Fruit fly (Drosophila melanogaster): ENCODE measurements around the gene TrissinR.

The TrissinR gene

DNA sequence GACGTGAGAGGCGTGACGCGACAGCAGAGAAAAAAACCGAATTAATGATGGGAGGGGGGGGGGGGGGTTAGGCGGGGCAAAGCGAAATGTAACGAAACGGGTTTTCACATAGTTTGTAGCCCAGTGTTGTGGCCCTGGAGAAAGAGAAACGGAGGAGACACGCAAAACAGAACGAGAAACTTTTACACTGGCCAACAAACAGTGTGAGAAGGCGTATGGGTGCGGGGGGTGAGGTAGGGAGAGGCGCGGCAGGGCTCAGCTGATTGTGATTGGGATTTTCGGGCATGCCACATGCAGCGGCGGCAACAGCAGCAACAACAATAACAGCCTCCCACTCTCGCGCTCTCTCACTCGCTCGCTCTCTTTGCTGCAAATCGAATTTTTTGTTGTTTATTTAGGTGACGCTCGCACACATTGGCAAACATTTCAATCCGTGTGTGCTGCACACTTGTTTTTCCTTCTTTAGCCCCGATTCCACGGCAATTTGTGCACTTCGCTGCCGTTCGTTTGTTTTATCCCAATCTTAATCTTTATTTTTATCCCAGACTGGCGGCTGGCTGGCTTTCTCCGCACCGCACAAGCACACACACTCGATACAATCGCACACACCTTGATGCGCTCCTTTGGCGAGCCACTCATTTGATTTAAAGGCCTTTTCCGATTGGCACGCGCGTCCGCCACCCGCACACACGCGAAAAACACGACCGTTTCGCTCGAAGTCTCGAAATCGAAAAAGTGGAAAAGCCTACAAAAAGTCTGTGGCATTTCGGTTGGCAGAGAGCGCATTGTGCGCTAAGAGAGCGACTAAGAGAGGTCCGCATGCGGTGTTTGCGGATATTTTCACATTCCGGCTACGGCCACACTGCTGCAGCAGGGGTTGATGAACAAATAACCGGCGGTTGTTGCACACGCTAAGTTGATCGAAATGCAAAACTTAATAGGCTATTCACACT, 24.1 kb upstream of the TrissinR start, which contains the start of gene CG9171 (continued):
- TF ChIP-seq pho (GFP tag; optimal IDR thresholded peaks at IDR 0.05) (peak; percentile 42), CG8089 (GFP tag; optimal IDR thresholded peaks at IDR 0.05) (no peak), CG32767 (GFP tag; IDR thresholded peaks at IDR 0.05) (no peak), CG13296 (GFP tag; optimal IDR thresholded peaks at IDR 0.05) (peak; percentile 9), CG6683 (GFP tag; optimal IDR thresholded peaks at IDR 0.05) (no peak), CG11247 (GFP tag; IDR thresholded peaks at IDR 0.05) (no peak), CG7372 (GFP tag; IDR thresholded peaks at IDR 0.05) (no peak), Ptx1 (GFP tag; IDR thresholded peaks at IDR 0.05) (no peak), NfI (GFP tag; optimal IDR thresholded peaks at IDR 0.05) (peak; percentile 0), Pdp1 (GFP tag; optimal IDR thresholded peaks at IDR 0.05) (peak in 1 of 2 experiments; percentile 20), sug (tag; optimal IDR thresholded peaks at IDR 0.05) (peak; percentile 13), Dp (GFP tag; optimal IDR thresholded peaks at IDR 0.05) (peak; percentile 59), CG4328 (GFP tag; optimal IDR thresholded peaks at IDR 0.05) (no peak), sens (GFP tag) (peak; percentile 76), bsh (GFP tag; optimal IDR thresholded peaks at IDR 0.05) (peak; percentile 17 to 29), CG2116 (GFP tag; optimal IDR thresholded peaks at IDR 0.05) (peak; percentile 41), eyg (GFP tag; optimal IDR thresholded peaks at IDR 0.05) (no peak), vvl (GFP tag; IDR thresholded peaks at IDR 0.05) (peak; percentile 64), ems (GFP tag; optimal IDR thresholded peaks at IDR 0.05) (peak; percentile 18), Doc3 (GFP tag; IDR thresholded peaks at IDR 0.05; ENCODE audit: partially characterized antibody) (no peak), CG7357 (GFP tag; IDR thresholded peaks at IDR 0.05) (peak; percentile 98), CG9609 (GFP tag; optimal IDR thresholded peaks at IDR 0.05) (no peak), HHEX (GFP tag; optimal IDR thresholded peaks at IDR 0.05) (peak; percentile 5), CG13424 (tag; optimal IDR thresholded peaks at IDR 0.05) (peak; percentile 54), CG1529 (GFP tag; optimal IDR thresholded peaks at IDR 0.05) (no peak), Mrtf (GFP tag; IDR thresholded peaks at IDR 0.05) (no peak), pros (GFP tag; optimal IDR thresholded peaks at IDR 0.05) (peak; percentile 44), dmrt11E (tag; optimal IDR thresholded peaks at IDR 0.05) (peak; percentile 20), GATAe (GFP tag; conservative IDR thresholded peaks at IDR 0.05) (no peak), CG17186 (GFP tag; optimal IDR thresholded peaks at IDR 0.05) (peak; percentile 71), ERR (GFP tag; optimal IDR thresholded peaks at IDR 0.05) (no peak), CG8765 (GFP tag; IDR thresholded peaks at IDR 0.05) (peak; percentile 50; the same call in 1 of the 2 replicates), Poxn (GFP tag; IDR thresholded peaks at IDR 0.05) (no peak), Lhr (GFP tag; optimal IDR thresholded peaks at IDR 0.05) (peak; percentile 98), CG12659 (GFP tag; optimal IDR thresholded peaks at IDR 0.05) (peak; percentile 78), CG9876 (GFP tag; optimal IDR thresholded peaks at IDR 0.05) (no peak), Tbp (GFP tag; optimal IDR thresholded peaks at IDR 0.05) (no peak), Hr51 (GFP tag; optimal IDR thresholded peaks at IDR 0.05) (peak; percentile 10 to 18), CG4360 (GFP tag; IDR thresholded peaks at IDR 0.05) (peak; percentile 89), crol (GFP tag; IDR thresholded peaks at IDR 0.05) (peak; percentile 99), CG18476 (GFP tag; optimal IDR thresholded peaks at IDR 0.05) (no peak), unc-4 (GFP tag; IDR thresholded peaks at IDR 0.05; ENCODE audit: partially characterized antibody) (0 out of 2 replicates have a peak, but pooled peaks have one; percentile 36), Lpt (GFP tag; optimal IDR thresholded peaks at IDR 0.05) (no peak), CG9727 (GFP tag; optimal IDR thresholded peaks at IDR 0.05) (peak; percentile 9), CG17568 (GFP tag; optimal IDR thresholded peaks at IDR 0.05) (no peak), caup (GFP tag; optimal IDR thresholded peaks at IDR 0.05; ENCODE audit: severe bottlenecking) (peak; percentile 13), Trl (optimal IDR thresholded peaks at IDR 0.05) (peak; percentile 79 to 85), Trl (GFP tag; optimal IDR thresholded peaks at IDR 0.05) (peak; percentile 54)
